Comparison of ENCODE assay signal across 7 worm cellular contexts in the genomic region with DNA sequence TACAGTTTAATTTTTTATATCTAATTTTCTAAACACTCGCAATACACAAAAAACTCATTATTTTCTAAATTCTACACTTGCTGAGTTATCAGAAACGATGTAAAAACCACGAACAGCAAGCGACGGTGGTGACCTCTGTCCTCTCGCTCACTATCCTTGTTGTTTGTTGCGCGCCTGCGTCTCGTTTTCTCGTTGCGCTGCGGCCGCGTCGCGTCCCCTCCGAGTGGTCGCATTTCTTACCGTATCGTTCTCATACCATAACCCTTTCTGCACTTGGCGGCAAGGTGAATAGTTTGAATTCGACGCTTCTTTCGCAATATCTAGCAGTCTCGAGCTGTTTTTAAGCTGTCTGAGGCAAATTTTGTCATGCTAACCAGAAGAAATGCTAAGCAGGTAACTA.
A peak's percentile ranks its signal among the peaks of the same experiment; 100 is the strongest.
TF ChIP-seq lines count a peak whose summit lies in the region.

A gene (plus strand): TSS at position 271 of the 400 bp plus-strand sequence.

TF ChIP-seq in whole organism, L1 larva, 84 proteins besides CTCF, POLR2A, EP300 and RAD21 (continued from another document and continues in another):
- TF ChIP-seq egl-13 (tag; optimal IDR thresholded peaks at IDR 0.05; lab: Kevin White, UChicago) (no peak), mep-1 (tag; optimal IDR thresholded peaks at IDR 0.05; lab: Kevin White, UChicago) (no peak), nhr-47 (tag; optimal IDR thresholded peaks at IDR 0.05; lab: Kevin White, UChicago) (peak; percentile 45), isw-1 (GFP tag; IDR thresholded peaks at IDR 0.05; lab: Robert Waterston, UW) (no peak; the same call in 1 of the 2 replicates), lin-35 (GFP tag; optimal IDR thresholded peaks at IDR 0.05; lab: Kevin White, UChicago) (peak; percentile 66 to 88), F16B12.6 (tag; optimal IDR thresholded peaks at IDR 0.05; lab: Kevin White, UChicago) (peak; percentile 32), skn-1 (tag; optimal IDR thresholded peaks at IDR 0.05; lab: Kevin White, UChicago) (peak; percentile 91), lir-3 (tag; optimal IDR thresholded peaks at IDR 0.05; lab: Kevin White, UChicago; ENCODE audit: poor library complexity) (no peak), zip-4 (GFP tag; optimal IDR thresholded peaks at IDR 0.05; lab: Kevin White, UChicago) (peak; percentile 30), fkh-8 (tag; optimal IDR thresholded peaks at IDR 0.05; lab: Kevin White, UChicago) (no peak), blmp-1 (tag; optimal IDR thresholded peaks at IDR 0.05; lab: Kevin White, UChicago) (peak; percentile 55), nhr-90 (tag; optimal IDR thresholded peaks at IDR 0.05; lab: Kevin White, UChicago; ENCODE audit: poor library complexity) (peak; percentile 38), unc-130 (tag; optimal IDR thresholded peaks at IDR 0.05; lab: Kevin White, UChicago) (peak; percentile 18), rnt-1 (tag; optimal IDR thresholded peaks at IDR 0.05; lab: Kevin White, UChicago) (peak; percentile 53), nhr-71 (tag; optimal IDR thresholded peaks at IDR 0.05; lab: Kevin White, UChicago) (peak; percentile 62), dsc-1 (tag; optimal IDR thresholded peaks at IDR 0.05; lab: Kevin White, UChicago) (no peak), dpl-1 (GFP tag; optimal IDR thresholded peaks at IDR 0.05; lab: Kevin White, UChicago) (peak; percentile 75 to 79 (median 76)), nhr-85 (tag; lab: Kevin White, UChicago) (peak; percentile 43)

TF ChIP-seq in whole organism, L2 larva, 48 proteins besides CTCF, POLR2A, EP300 and RAD21 (continued from another document and continues in another):
- no peak for TF ChIP-seq ztf-4 (tag; optimal IDR thresholded peaks at IDR 0.05; lab: Kevin White, UChicago)
- TF ChIP-seq sem-4 (tag; optimal IDR thresholded peaks at IDR 0.05; lab: Kevin White, UChicago) = peak; percentile 12
- no peak for TF ChIP-seq mab-5 (tag; optimal IDR thresholded peaks at IDR 0.05; lab: Kevin White, UChicago)
- no peak for TF ChIP-seq zag-1 (tag; optimal IDR thresholded peaks at IDR 0.05; lab: Kevin White, UChicago)
- no peak for TF ChIP-seq unc-62 (GFP tag; optimal IDR thresholded peaks at IDR 0.05; lab: Kevin White, UChicago)
- no peak for TF ChIP-seq unc-39 (tag; optimal IDR thresholded peaks at IDR 0.05; lab: Kevin White, UChicago)
- no peak for TF ChIP-seq elt-3 (tag; optimal IDR thresholded peaks at IDR 0.05; lab: Kevin White, UChicago)
- TF ChIP-seq nhr-77 (tag; optimal IDR thresholded peaks at IDR 0.05; lab: Kevin White, UChicago) = no peak
- TF ChIP-seq nhr-237 (tag; optimal IDR thresholded peaks at IDR 0.05; lab: Kevin White, UChicago) = no peak
- TF ChIP-seq lin-11 (tag; optimal IDR thresholded peaks at IDR 0.05; lab: Kevin White, UChicago) = peak; percentile 22
- no peak for TF ChIP-seq aly-2 (tag; optimal IDR thresholded peaks at IDR 0.05; lab: Kevin White, UChicago)
- TF ChIP-seq blmp-1 (tag; optimal IDR thresholded peaks at IDR 0.05; lab: Kevin White, UChicago; ENCODE audit: insufficient read depth) = peak; percentile 29
- TF ChIP-seq elt-1 (tag; optimal IDR thresholded peaks at IDR 0.05; lab: Kevin White, UChicago) = no peak
- no peak for TF ChIP-seq ZK546.5 (tag; optimal IDR thresholded peaks at IDR 0.05; lab: Kevin White, UChicago)
- no peak for TF ChIP-seq nhr-6 (tag; optimal IDR thresholded peaks at IDR 0.05; lab: Kevin White, UChicago)
- TF ChIP-seq dmd-4 (tag; optimal IDR thresholded peaks at IDR 0.05; lab: Kevin White, UChicago) = no peak
- peak; percentile 31 for TF ChIP-seq fos-1 (tag; optimal IDR thresholded peaks at IDR 0.05; lab: Kevin White, UChicago)
- TF ChIP-seq egl-27 (tag; optimal IDR thresholded peaks at IDR 0.05; lab: Kevin White, UChicago) = no peak
- peak; percentile 38 for TF ChIP-seq lin-13 (GFP tag; optimal IDR thresholded peaks at IDR 0.05; lab: Kevin White, UChicago)

TF ChIP-seq in whole organism, L3 larva, 47 proteins besides CTCF, POLR2A, EP300 and RAD21 (continued from another document and continues in another):
- TF ChIP-seq nhr-12 (tag; optimal IDR thresholded peaks at IDR 0.05; lab: Kevin White, UChicago) = no peak
- TF ChIP-seq nhr-11 (tag; optimal IDR thresholded peaks at IDR 0.05; lab: Kevin White, UChicago) = no peak
- peak; percentile 98 for TF ChIP-seq nfya-1 (tag; optimal IDR thresholded peaks at IDR 0.05; lab: Kevin White, UChicago; ENCODE audit: insufficient read depth)
- no peak for TF ChIP-seq sea-2 (GFP tag; optimal IDR thresholded peaks at IDR 0.05; lab: Kevin White, UChicago)
- peak; percentile 10 for TF ChIP-seq jun-1 (tag; optimal IDR thresholded peaks at IDR 0.05; lab: Kevin White, UChicago)
- TF ChIP-seq elt-3 (tag; optimal IDR thresholded peaks at IDR 0.05; lab: Kevin White, UChicago) = no peak
- no peak for TF ChIP-seq skn-1 (tag; optimal IDR thresholded peaks at IDR 0.05; lab: Kevin White, UChicago)
- TF ChIP-seq unc-62 (GFP tag; optimal IDR thresholded peaks at IDR 0.05; lab: Kevin White, UChicago) = no peak
- TF ChIP-seq ZK546.5 (tag; optimal IDR thresholded peaks at IDR 0.05; lab: Kevin White, UChicago) = no peak
- no peak for TF ChIP-seq nhr-43 (tag; optimal IDR thresholded peaks at IDR 0.05; lab: Kevin White, UChicago; ENCODE audit: poor library complexity, severe bottlenecking)
- TF ChIP-seq nhr-23 (tag; optimal IDR thresholded peaks at IDR 0.05; lab: Kevin White, UChicago) = peak; percentile 44
- TF ChIP-seq pqm-1 (tag; optimal IDR thresholded peaks at IDR 0.05; lab: Kevin White, UChicago) = no peak
- TF ChIP-seq lin-39 (tag; optimal IDR thresholded peaks at IDR 0.05; lab: Kevin White, UChicago) = peak; percentile 83
- no peak for TF ChIP-seq nhr-77 (tag; optimal IDR thresholded peaks at IDR 0.05; lab: Kevin White, UChicago)
- no peak for TF ChIP-seq elt-1 (tag; optimal IDR thresholded peaks at IDR 0.05; lab: Kevin White, UChicago)
- no peak for TF ChIP-seq mdl-1 (tag; optimal IDR thresholded peaks at IDR 0.05; lab: Kevin White, UChicago)
- peak; percentile 46 for TF ChIP-seq lin-15B (tag; optimal IDR thresholded peaks at IDR 0.05; lab: Kevin White, UChicago)
- TF ChIP-seq nhr-25 (tag; optimal IDR thresholded peaks at IDR 0.05; lab: Kevin White, UChicago) = peak; percentile 88
- no peak for TF ChIP-seq ceh-16 (tag; optimal IDR thresholded peaks at IDR 0.05; lab: Kevin White, UChicago)

TF ChIP-seq in whole organism, L4 larva, 104 proteins besides CTCF, POLR2A, EP300 and RAD21 (continued from another document and continues in another):
- no peak for TF ChIP-seq nhr-77 (tag; optimal IDR thresholded peaks at IDR 0.05; lab: Kevin White, UChicago)
- no peak for TF ChIP-seq spr-1 (tag; optimal IDR thresholded peaks at IDR 0.05; lab: Kevin White, UChicago)
- no peak for TF ChIP-seq T20F7.1 (GFP tag; optimal IDR thresholded peaks at IDR 0.05; lab: Kevin White, UChicago)
- TF ChIP-seq daf-12 (tag; optimal IDR thresholded peaks at IDR 0.05; lab: Kevin White, UChicago) = no peak
- TF ChIP-seq tag-97 (GFP tag; IDR thresholded peaks at IDR 0.05; lab: Robert Waterston, UW) = no peak
- TF ChIP-seq saeg-2 (GFP tag; IDR thresholded peaks at IDR 0.05; lab: Robert Waterston, UW) = no peak
- TF ChIP-seq php-3 (GFP tag; IDR thresholded peaks at IDR 0.05; lab: Robert Waterston, UW) = no peak
- TF ChIP-seq pqm-1 (tag; optimal IDR thresholded peaks at IDR 0.05; lab: Kevin White, UChicago) = no peak
- peak; percentile 75 for TF ChIP-seq mes-2 (tag; optimal IDR thresholded peaks at IDR 0.05; lab: Kevin White, UChicago; ENCODE audit: poor library complexity, severe bottlenecking)
- TF ChIP-seq gei-8 (GFP tag; optimal IDR thresholded peaks at IDR 0.05; lab: Kevin White, UChicago) = no peak
- no peak for TF ChIP-seq pha-4 (GFP tag; IDR thresholded peaks at IDR 0.05; lab: Robert Waterston, UW)
- no peak for TF ChIP-seq pha-4 (tag; optimal IDR thresholded peaks at IDR 0.05; lab: Kevin White, UChicago)
- no peak for TF ChIP-seq Y48G9A.11 (GFP tag; IDR thresholded peaks at IDR 0.05; lab: Robert Waterston, UW)
- TF ChIP-seq F26F4.8 (GFP tag; conservative IDR thresholded peaks at IDR 0.05; lab: Robert Waterston, UW) = no peak
- no peak for TF ChIP-seq Y105C5A.15 (GFP tag; IDR thresholded peaks at IDR 0.05; lab: Robert Waterston, UW)
- no peak for TF ChIP-seq snpc-1.2 (GFP tag; IDR thresholded peaks at IDR 0.05; lab: Robert Waterston, UW)
- TF ChIP-seq unc-130 (GFP tag; optimal IDR thresholded peaks at IDR 0.05; lab: Kevin White, UChicago) = no peak
- 0 out of 2 replicates have a peak, but pooled peaks have one; percentile 30 for TF ChIP-seq set-16 (GFP tag; IDR thresholded peaks at IDR 0.05; lab: Robert Waterston, UW)
- no peak for TF ChIP-seq madf-5 (GFP tag; IDR thresholded peaks at IDR 0.05; lab: Robert Waterston, UW)
- peak; percentile 57 for TF ChIP-seq mep-1 (tag; optimal IDR thresholded peaks at IDR 0.05; lab: Kevin White, UChicago)

TF ChIP-seq in whole organism, late embryonic, 69 proteins besides CTCF, POLR2A, EP300 and RAD21 (continued from another document and continues in another):
- no peak for TF ChIP-seq K02D7.2 (tag; optimal IDR thresholded peaks at IDR 0.05; lab: Kevin White, UChicago)
- TF ChIP-seq K09A11.1 (tag; optimal IDR thresholded peaks at IDR 0.05; lab: Kevin White, UChicago; ENCODE audit: insufficient read depth) = no peak
- TF ChIP-seq sox-2 (GFP tag; IDR thresholded peaks at IDR 0.05; lab: Robert Waterston, UW) = no peak
- TF ChIP-seq ceh-6 (GFP tag; optimal IDR thresholded peaks at IDR 0.05; lab: Kevin White, UChicago) = no peak
- no peak for TF ChIP-seq hlh-8 (tag; optimal IDR thresholded peaks at IDR 0.05; lab: Kevin White, UChicago)
- TF ChIP-seq ceh-24 (tag; optimal IDR thresholded peaks at IDR 0.05; lab: Kevin White, UChicago) = no peak
- TF ChIP-seq hlh-6 (tag; optimal IDR thresholded peaks at IDR 0.05; lab: Kevin White, UChicago) = no peak
- TF ChIP-seq unc-42 (tag; optimal IDR thresholded peaks at IDR 0.05; lab: Kevin White, UChicago) = no peak
- peak; percentile 37 for TF ChIP-seq pax-1 (tag; optimal IDR thresholded peaks at IDR 0.05; lab: Kevin White, UChicago)
- TF ChIP-seq pat-9 (tag; optimal IDR thresholded peaks at IDR 0.05; lab: Kevin White, UChicago) = no peak
- TF ChIP-seq ttx-3 (tag; optimal IDR thresholded peaks at IDR 0.05; lab: Kevin White, UChicago) = no peak
- peak; percentile 51 for TF ChIP-seq elt-2 (tag; optimal IDR thresholded peaks at IDR 0.05; lab: Kevin White, UChicago)
- no peak for TF ChIP-seq ets-4 (tag; optimal IDR thresholded peaks at IDR 0.05; lab: Kevin White, UChicago)
- no peak for TF ChIP-seq ceh-9 (tag; optimal IDR thresholded peaks at IDR 0.05; lab: Kevin White, UChicago)
- TF ChIP-seq rnt-1 (tag; optimal IDR thresholded peaks at IDR 0.05; lab: Kevin White, UChicago) = peak; percentile 26
- no peak for TF ChIP-seq ztf-16 (tag; optimal IDR thresholded peaks at IDR 0.05; lab: Kevin White, UChicago)
- no peak for TF ChIP-seq gmeb-2 (tag; optimal IDR thresholded peaks at IDR 0.05; lab: Kevin White, UChicago)
- TF ChIP-seq ceh-48 (tag; optimal IDR thresholded peaks at IDR 0.05; lab: Kevin White, UChicago) = no peak
- no peak for TF ChIP-seq ceh-31 (tag; optimal IDR thresholded peaks at IDR 0.05; lab: Kevin White, UChicago)
- no peak for TF ChIP-seq ceh-30 (tag; optimal IDR thresholded peaks at IDR 0.05; lab: Kevin White, UChicago)
- no peak for TF ChIP-seq lim-6 (tag; optimal IDR thresholded peaks at IDR 0.05; lab: Kevin White, UChicago)
- TF ChIP-seq fax-1 (tag; optimal IDR thresholded peaks at IDR 0.05; lab: Kevin White, UChicago) = no peak

TF ChIP-seq in whole organism, mixed stage, embryonic, 35 proteins besides CTCF, POLR2A, EP300 and RAD21 (continued from another document):
- TF ChIP-seq elt-3 (tag; optimal IDR thresholded peaks at IDR 0.05; lab: Kevin White, UChicago) (no peak), ztf-11 (tag; optimal IDR thresholded peaks at IDR 0.05; lab: Kevin White, UChicago) (no peak), pha-4 (tag; optimal IDR thresholded peaks at IDR 0.05; lab: Kevin White, UChicago) (peak; percentile 47), ceh-43 (GFP tag; optimal IDR thresholded peaks at IDR 0.05; lab: Kevin White, UChicago) (no peak), snpc-4 (tag; optimal IDR thresholded peaks at IDR 0.05; lab: Kevin White, UChicago) (no peak), nhr-28 (tag; optimal IDR thresholded peaks at IDR 0.05; lab: Kevin White, UChicago) (no peak), cnd-1 (tag; optimal IDR thresholded peaks at IDR 0.05; lab: Kevin White, UChicago) (no peak), tbx-8 (GFP tag; optimal IDR thresholded peaks at IDR 0.05; lab: Kevin White, UChicago) (no peak), unc-62 (GFP tag; optimal IDR thresholded peaks at IDR 0.05; lab: Kevin White, UChicago) (no peak), nhr-12 (tag; optimal IDR thresholded peaks at IDR 0.05; lab: Kevin White, UChicago) (no peak), lin-32 (GFP tag; optimal IDR thresholded peaks at IDR 0.05; lab: Kevin White, UChicago) (no peak), bed-3 (GFP tag; optimal IDR thresholded peaks at IDR 0.05; lab: Kevin White, UChicago) (no peak), nhr-76 (tag; optimal IDR thresholded peaks at IDR 0.05; lab: Kevin White, UChicago) (no peak), unc-39 (tag; optimal IDR thresholded peaks at IDR 0.05; lab: Kevin White, UChicago) (no peak), mep-1 (tag; optimal IDR thresholded peaks at IDR 0.05; lab: Kevin White, UChicago) (peak; percentile 61), mls-2 (tag; optimal IDR thresholded peaks at IDR 0.05; lab: Kevin White, UChicago) (no peak), flh-1 (GFP tag; optimal IDR thresholded peaks at IDR 0.05; lab: Kevin White, UChicago) (no peak), zip-8 (tag; optimal IDR thresholded peaks at IDR 0.05; lab: Kevin White, UChicago) (no peak), sptf-1 (tag; optimal IDR thresholded peaks at IDR 0.05; lab: Kevin White, UChicago) (peak; percentile 33), lsy-2 (tag; optimal IDR thresholded peaks at IDR 0.05; lab: Kevin White, UChicago) (peak; percentile 98), ham-2 (GFP tag; optimal IDR thresholded peaks at IDR 0.05; lab: Kevin White, UChicago) (no peak)

TF ChIP-seq in whole organism, young adult, 124 proteins besides CTCF, POLR2A, EP300 and RAD21 (continued from another document and continues in another):
- peak; percentile 78 for TF ChIP-seq attf-5 (GFP tag; optimal IDR thresholded peaks at IDR 0.05; lab: Kevin White, UChicago)
- no peak for TF ChIP-seq attf-6 (GFP tag; IDR thresholded peaks at IDR 0.05; lab: Robert Waterston, UW)
- no peak for TF ChIP-seq B0261.1 (tag; optimal IDR thresholded peaks at IDR 0.05; lab: Kevin White, UChicago)
- TF ChIP-seq egl-18 (GFP tag; IDR thresholded peaks at IDR 0.05; lab: Robert Waterston, UW) = no peak
- no peak for TF ChIP-seq let-607 (tag; optimal IDR thresholded peaks at IDR 0.05; lab: Kevin White, UChicago)
- no peak for TF ChIP-seq rpc-1 (optimal IDR thresholded peaks at IDR 0.05; lab: Kevin White, UChicago)
- no peak for TF ChIP-seq rpc-1 (tag; optimal IDR thresholded peaks at IDR 0.05; lab: Kevin White, UChicago)
- TF ChIP-seq lin-54 (GFP tag; optimal IDR thresholded peaks at IDR 0.05; lab: Kevin White, UChicago) = no peak
- peak; percentile 4 for TF ChIP-seq madf-10 (tag; optimal IDR thresholded peaks at IDR 0.05; lab: Kevin White, UChicago)
- TF ChIP-seq ceh-40 (GFP tag; IDR thresholded peaks at IDR 0.05; lab: Robert Waterston, UW) = no peak
- TF ChIP-seq efl-1 (GFP tag; optimal IDR thresholded peaks at IDR 0.05; lab: Kevin White, UChicago) = peak; percentile 8
- TF ChIP-seq ekl-4 (GFP tag; IDR thresholded peaks at IDR 0.05; lab: Robert Waterston, UW) = no peak
- no peak for TF ChIP-seq let-526 (GFP tag; IDR thresholded peaks at IDR 0.05; lab: Robert Waterston, UW)
- no peak for TF ChIP-seq gei-17 (GFP tag; optimal IDR thresholded peaks at IDR 0.05; lab: Kevin White, UChicago)
- TF ChIP-seq sptf-2 (GFP tag; optimal IDR thresholded peaks at IDR 0.05; lab: Kevin White, UChicago) = no peak
- no peak for TF ChIP-seq nhr-120 (GFP tag; IDR thresholded peaks at IDR 0.05; lab: Robert Waterston, UW)
- no peak for TF ChIP-seq lir-1 (GFP tag; conservative IDR thresholded peaks at IDR 0.05; lab: Robert Waterston, UW)
- TF ChIP-seq ceh-27 (GFP tag; optimal IDR thresholded peaks at IDR 0.05; lab: Kevin White, UChicago) = peak; percentile 52
- peak; percentile 92 for TF ChIP-seq madf-3 (GFP tag; IDR thresholded peaks at IDR 0.05; lab: Robert Waterston, UW)
- TF ChIP-seq lin-35 (GFP tag; optimal IDR thresholded peaks at IDR 0.05; lab: Kevin White, UChicago) = peak in 1 of 3 experiments; percentile 49
- no peak for TF ChIP-seq F52B5.7 (tag; optimal IDR thresholded peaks at IDR 0.05; lab: Kevin White, UChicago)
- peak; percentile 77 for TF ChIP-seq zfh-2 (GFP tag; conservative IDR thresholded peaks at IDR 0.05; lab: Robert Waterston, UW)
- no peak for TF ChIP-seq ztf-3 (GFP tag; optimal IDR thresholded peaks at IDR 0.05; lab: Kevin White, UChicago)
- no peak for TF ChIP-seq ceh-91 (GFP tag; IDR thresholded peaks at IDR 0.05; lab: Robert Waterston, UW)
- no peak for TF ChIP-seq ceh-58 (GFP tag; IDR thresholded peaks at IDR 0.05; lab: Robert Waterston, UW)
- peak; percentile 27; the same call in 1 of the 2 replicates for TF ChIP-seq hmg-1.2 (GFP tag; IDR thresholded peaks at IDR 0.05; lab: Robert Waterston, UW)
- TF ChIP-seq F22D6.2 (tag; optimal IDR thresholded peaks at IDR 0.05; lab: Kevin White, UChicago) = no peak
